Fruit fly (Drosophila melanogaster): Measurements from ENCODE around the gene Surf1.

- TF ChIP-seq h (optimal IDR thresholded peaks at IDR 0.05) (no peak), Myc (optimal IDR thresholded peaks at IDR 0.05) (no peak), insv (optimal IDR thresholded peaks at IDR 0.05) (no peak)
These were observed 43.7 kb downstream of the Surf1 start for dm6 chr3L:7001855-7002254.
